Worm (Caenorhabditis elegans): Measurements from ENCODE around the gene Y113G7A.12.
A peak's percentile ranks its signal among the peaks of the same experiment; 100 is the strongest.

The Y113G7A.12 gene

DNA sequence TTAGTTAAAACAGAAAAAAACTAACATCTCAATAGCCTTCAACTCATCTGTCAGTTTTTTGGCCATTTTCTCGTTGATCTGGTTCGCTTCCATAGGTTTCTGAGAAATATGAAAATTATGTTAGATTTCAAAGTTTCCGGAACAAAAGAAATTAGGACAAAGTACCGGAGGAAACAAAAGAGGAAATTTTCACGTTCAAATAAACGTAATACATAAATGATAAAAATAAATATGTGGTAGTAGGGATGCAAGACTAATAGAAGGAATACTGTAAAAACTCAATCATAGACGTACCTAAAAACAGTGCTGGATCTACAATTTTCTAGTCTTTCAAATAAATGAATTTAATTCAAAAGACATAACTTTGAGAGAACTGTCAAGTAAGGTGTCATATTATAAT lies 46.4 kb downstream of the Y113G7A.12 start, which contains the start of gene fbxa-116 (continued):
- no peak for TF ChIP-seq ceh-40 (GFP tag; IDR thresholded peaks at IDR 0.05)

DNA sequence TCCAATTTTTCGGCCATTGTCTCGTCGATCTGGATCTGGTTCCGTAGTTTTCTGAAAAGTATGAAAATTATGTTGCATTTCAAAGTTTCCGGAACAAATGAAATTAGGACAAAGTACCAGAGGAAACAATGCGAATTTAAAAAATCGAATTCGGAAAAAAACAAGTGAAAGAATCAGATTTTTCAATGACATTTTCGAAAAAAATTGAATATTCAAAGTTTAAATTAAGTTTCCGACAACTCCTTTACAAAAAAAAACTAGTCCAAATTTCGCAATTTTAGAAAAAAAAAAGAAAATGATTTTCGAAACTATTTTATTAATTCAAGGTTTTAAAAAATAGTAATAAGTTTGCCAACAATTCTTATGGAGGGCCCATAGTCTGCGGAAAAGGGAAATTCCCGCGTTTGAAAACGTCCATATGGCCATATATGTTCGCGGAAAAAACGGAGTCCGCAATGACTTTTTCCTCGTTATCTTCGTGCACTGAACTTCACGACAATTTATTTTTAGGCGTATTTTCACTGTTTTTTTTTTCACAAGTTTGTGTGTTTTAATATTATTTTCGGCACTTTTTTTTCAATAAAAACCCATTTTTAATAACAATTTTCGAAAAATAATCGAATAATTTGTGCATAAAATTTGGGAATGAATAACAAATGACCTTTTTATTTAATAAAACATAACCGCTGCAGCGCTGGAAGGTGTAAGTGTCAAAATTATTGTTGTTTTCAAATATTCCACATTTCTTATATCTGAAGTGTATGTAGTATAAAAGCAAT lies 49.9 kb downstream of the Y113G7A.12 start, which contains the start of the genes fbxa-115 and Y113G7B.27:
TSS of gene fbxa-115 (minus strand) at position 51 of the 779 bp plus-strand sequence.
TSS of gene Y113G7B.27 (plus strand) at position 729 of the 779 bp plus-strand sequence.
- no peak for TF ChIP-seq egrh-3 (GFP tag; IDR thresholded peaks at IDR 0.05)
- no peak for TF ChIP-seq aptf-3 (GFP tag; IDR thresholded peaks at IDR 0.05)
- no peak for TF ChIP-seq F10E7.11 (tag; optimal IDR thresholded peaks at IDR 0.05)
- no peak for TF ChIP-seq tbx-9 (tag; optimal IDR thresholded peaks at IDR 0.05; ENCODE audit: borderline replicate concordance)
- TF ChIP-seq zim-3 (tag; optimal IDR thresholded peaks at IDR 0.05) = no peak
- TF ChIP-seq mxl-1 (tag; optimal IDR thresholded peaks at IDR 0.05) = no peak

DNA sequence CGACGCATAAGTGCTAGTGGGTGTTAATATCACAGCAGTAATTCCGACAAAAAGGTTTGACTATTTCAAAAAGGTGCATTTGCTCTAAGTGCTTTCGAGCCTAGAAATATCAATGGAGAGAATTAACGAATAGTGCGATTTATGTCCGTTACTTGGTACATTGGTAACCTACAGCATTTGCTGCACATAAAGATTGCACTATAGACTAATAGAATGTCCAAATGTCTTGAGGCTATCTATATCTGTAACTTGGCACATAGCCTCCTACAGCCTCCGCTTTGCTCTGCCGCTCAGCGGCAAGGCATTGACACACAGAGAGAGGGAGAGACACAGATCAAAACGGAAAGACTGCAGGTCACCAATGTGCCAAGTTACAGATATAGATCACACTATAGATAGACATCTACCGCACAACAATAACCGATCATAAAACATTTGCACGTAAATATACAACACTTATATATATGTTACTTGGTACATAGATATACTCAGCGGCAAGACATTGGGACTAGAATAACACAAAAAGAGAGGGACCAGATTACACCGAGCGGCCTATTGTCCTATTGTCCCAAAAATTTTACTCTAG lies 53.2 kb downstream of the Y113G7A.12 start, which contains the start of the genes srh-217 and Y113G7B.28:
TSS of gene srh-217 (minus strand) at position 101 of the 586 bp plus-strand sequence.
TSS of gene Y113G7B.28 (plus strand) at position 536 of the 586 bp plus-strand sequence.
- TF ChIP-seq F39B2.1 (GFP tag; IDR thresholded peaks at IDR 0.05) = no peak
- no peak for TF ChIP-seq T26A5.8 (tag; optimal IDR thresholded peaks at IDR 0.05)
- no peak for TF ChIP-seq hlh-12 (tag; optimal IDR thresholded peaks at IDR 0.05)
- TF ChIP-seq aptf-2 (GFP tag; conservative IDR thresholded peaks at IDR 0.05) = no peak
- no peak for TF ChIP-seq cebp-1 (GFP tag; IDR thresholded peaks at IDR 0.05)
- no peak for TF ChIP-seq cebp-1 (tag; optimal IDR thresholded peaks at IDR 0.05)
- TF ChIP-seq bed-1 (GFP tag; IDR thresholded peaks at IDR 0.05) = no peak
- TF ChIP-seq lin-54 (GFP tag; optimal IDR thresholded peaks at IDR 0.05) = no peak
- TF ChIP-seq akir-1 (GFP tag; optimal IDR thresholded peaks at IDR 0.05) = no peak
- TF ChIP-seq lin-35 (GFP tag; optimal IDR thresholded peaks at IDR 0.05) = no peak
- no peak for TF ChIP-seq madf-8 (GFP tag; conservative IDR thresholded peaks at IDR 0.05)
- no peak for TF ChIP-seq ztf-3 (GFP tag; optimal IDR thresholded peaks at IDR 0.05)
- TF ChIP-seq nhr-90 (tag; optimal IDR thresholded peaks at IDR 0.05) = no peak

ce11 chrV:20196671-20197070 lies 54.3 kb downstream of the Y113G7A.12 start, which contains the start of gene ftr-1:
Gene ftr-1, plus strand, starts transcription at chrV:20196971.
- TF ChIP-seq lsl-1 (GFP tag; optimal IDR thresholded peaks at IDR 0.05) (peak; percentile 51), nfyb-1 (GFP tag; IDR thresholded peaks at IDR 0.05) (no peak)
